Worm (Caenorhabditis elegans) whole organism, L3 larva: ENCODE data around the gene jmjd-5.
"Not testable (repeated sequence)": the region's sequence is repeated elsewhere in the genome, so short reads cannot be mapped to it uniquely, and the experiment has no call there.

Source experiments
- R02D3.7 ChIP-seq: fragments of 150-350 bp; optimal IDR thresholded peaks from 2 replicates; lab custom pipeline; 2014; ENCODE audit warnings: missing biosample characterization, missing genetic modification characterization
- ZK546.5 ChIP-seq: sonication (generic microtip); optimal IDR thresholded peaks from 2 replicates; lab custom pipeline; 2017; ENCODE audit warnings: missing biosample characterization, missing genetic modification characterization
- aly-2 ChIP-seq: fragments of 150-350 bp; optimal IDR thresholded peaks from 2 replicates; lab custom pipeline; 2014; ENCODE audit warnings: missing biosample characterization, missing genetic modification characterization
- ama-1 ChIP-seq: fragments of 150-350 bp; optimal IDR thresholded peaks from 2 replicates; lab custom pipeline; 2018
- ceh-16 ChIP-seq: sonication (generic microtip); optimal IDR thresholded peaks from 2 replicates; lab custom pipeline; 2017; ENCODE audit warnings: missing biosample characterization, missing genetic modification characterization
- ceh-28 ChIP-seq: fragments of 150-350 bp; optimal IDR thresholded peaks from 2 replicates; lab custom pipeline; 2014; ENCODE audit warnings: missing biosample characterization, missing genetic modification reagents, missing genetic modification characterization
- ceh-82 ChIP-seq: fragments of 150-350 bp; optimal IDR thresholded peaks from 2 replicates; lab custom pipeline; 2014; ENCODE audit warnings: missing biosample characterization, missing genetic modification characterization
- ceh-9 ChIP-seq: sonication (generic microtip); optimal IDR thresholded peaks from 2 replicates; lab custom pipeline; 2018; ENCODE audit warnings: missing biosample characterization, missing genetic modification characterization
- daf-12 ChIP-seq: fragments of 150-350 bp; optimal IDR thresholded peaks from 2 replicates; lab custom pipeline; 2014; ENCODE audit warnings: missing biosample characterization, missing genetic modification reagents, missing genetic modification characterization
- egl-27 ChIP-seq: sonication (generic microtip); optimal IDR thresholded peaks from 4 replicates; lab custom pipeline; 2017; ENCODE audit warnings: missing biosample characterization, missing genetic modification reagents, missing genetic modification characterization
- egl-5 ChIP-seq: fragments of 150-350 bp; optimal IDR thresholded peaks from 2 replicates; lab custom pipeline; 2017; ENCODE audit warnings: missing biosample characterization, missing genetic modification reagents, missing genetic modification characterization, inconsistent platforms
- elt-1 ChIP-seq: fragments of 150-350 bp; optimal IDR thresholded peaks from 2 replicates; lab custom pipeline; 2014; ENCODE audit warnings: missing biosample characterization, missing genetic modification characterization
- elt-2 ChIP-seq: sonication (generic microtip); optimal IDR thresholded peaks from 2 replicates; lab custom pipeline; 2016; ENCODE audit warnings: missing genetic modification reagents, mild to moderate bottlenecking, missing genetic modification characterization, missing compliant biosample characterization
- elt-3 ChIP-seq, 3 experiments: fragments of 150-350 bp in 1 of 3; sonication (generic microtip) in 2 of 3; optimal IDR thresholded peaks; 2 replicates in 2 of 3; 4 replicates in 1 of 3; lab custom pipeline; 2014 to 2017; ENCODE audit warnings: missing biosample characterization in 3 of 3, missing genetic modification characterization in 3 of 3
- eor-1 ChIP-seq, 2 experiments: fragments of 150-350 bp; optimal IDR thresholded peaks; 2 replicates each; lab custom pipeline; 2014 to 2018; ENCODE audit warnings: missing biosample characterization in 2 of 2, missing genetic modification characterization in 2 of 2
- fkh-10 ChIP-seq: sonication (generic microtip); optimal IDR thresholded peaks from 2 replicates; lab custom pipeline; 2017; ENCODE audit warnings: missing biosample characterization, missing genetic modification reagents, missing genetic modification characterization
- fkh-2 ChIP-seq: fragments of 150-350 bp; optimal IDR thresholded peaks from 2 replicates; lab custom pipeline; 2014; ENCODE audit warnings: missing biosample characterization, missing genetic modification reagents, missing genetic modification characterization
- fos-1 ChIP-seq: fragments of 150-350 bp; optimal IDR thresholded peaks from 2 replicates; lab custom pipeline; 2014; ENCODE audit warnings: missing biosample characterization, missing genetic modification characterization
- hmg-11 ChIP-seq: sonication (generic microtip); optimal IDR thresholded peaks from 2 replicates; lab custom pipeline; 2016; ENCODE audit warnings: missing genetic modification characterization, missing compliant biosample characterization
- jun-1 ChIP-seq: fragments of 150-350 bp; optimal IDR thresholded peaks from 2 replicates; lab custom pipeline; 2014; ENCODE audit warnings: missing biosample characterization, missing genetic modification reagents, missing genetic modification characterization
- lin-15B ChIP-seq: fragments of 150-350 bp; optimal IDR thresholded peaks from 2 replicates; lab custom pipeline; 2014; ENCODE audit warnings: missing biosample characterization, missing genetic modification characterization
- lin-39 ChIP-seq: fragments of 150-350 bp; optimal IDR thresholded peaks from 2 replicates; lab custom pipeline; 2018; ENCODE audit warnings: missing biosample characterization, missing genetic modification reagents, missing genetic modification characterization
- lsy-12 ChIP-seq: sonication (generic microtip); optimal IDR thresholded peaks from 2 replicates; lab custom pipeline; 2016; ENCODE audit warnings: mild to moderate bottlenecking, missing genetic modification characterization, missing compliant biosample characterization
- mdl-1 ChIP-seq: fragments of 150-350 bp; optimal IDR thresholded peaks from 2 replicates; lab custom pipeline; 2014; ENCODE audit warnings: missing biosample characterization, missing genetic modification characterization
- mml-1 ChIP-seq: fragments of 150-350 bp; sonication (generic microtip); optimal IDR thresholded peaks from 3 replicates; lab custom pipeline; 2014; ENCODE audit warnings: missing biosample characterization, missing genetic modification characterization
- nfya-1 ChIP-seq: sonication (generic microtip); optimal IDR thresholded peaks from 2 replicates; lab custom pipeline; 2017; ENCODE audit warnings: missing genetic modification characterization, mild to moderate bottlenecking, missing compliant biosample characterization, antibody characterized with exemption, moderate library complexity; ENCODE audit not compliant: insufficient read depth
- nhr-11 ChIP-seq: fragments of 150-350 bp; optimal IDR thresholded peaks from 2 replicates; lab custom pipeline; 2014; ENCODE audit warnings: missing biosample characterization, missing genetic modification characterization
- nhr-12 ChIP-seq: fragments of 150-350 bp; optimal IDR thresholded peaks from 2 replicates; lab custom pipeline; 2014; ENCODE audit warnings: missing biosample characterization, missing genetic modification characterization
- nhr-23 ChIP-seq: fragments of 150-350 bp; optimal IDR thresholded peaks from 2 replicates; lab custom pipeline; 2014; ENCODE audit warnings: missing biosample characterization, missing genetic modification reagents, missing genetic modification characterization
- nhr-237 ChIP-seq: fragments of 150-350 bp; optimal IDR thresholded peaks from 2 replicates; lab custom pipeline; 2014; ENCODE audit warnings: missing biosample characterization, missing genetic modification characterization
- nhr-25 ChIP-seq: sonication (generic microtip); optimal IDR thresholded peaks from 2 replicates; lab custom pipeline; 2017; ENCODE audit warnings: missing biosample characterization, missing genetic modification characterization
- nhr-28 ChIP-seq: fragments of 150-350 bp; optimal IDR thresholded peaks from 2 replicates; lab custom pipeline; 2014; ENCODE audit warnings: missing biosample characterization, missing genetic modification characterization
- nhr-43 ChIP-seq: sonication (generic microtip); optimal IDR thresholded peaks from 2 replicates; lab custom pipeline; 2016; ENCODE audit warnings: mild to moderate bottlenecking, missing genetic modification characterization, missing compliant biosample characterization; ENCODE audit not compliant: poor library complexity, severe bottlenecking
- nhr-67 ChIP-seq: fragments of 150-350 bp; optimal IDR thresholded peaks from 2 replicates; lab custom pipeline; 2014; ENCODE audit warnings: missing biosample characterization, missing genetic modification characterization
- nhr-76 ChIP-seq: fragments of 150-350 bp; sonication (generic microtip); optimal IDR thresholded peaks from 5 replicates; lab custom pipeline; 2014; ENCODE audit warnings: missing biosample characterization, missing genetic modification characterization
- nhr-77 ChIP-seq: fragments of 150-350 bp; optimal IDR thresholded peaks from 2 replicates; lab custom pipeline; 2014; ENCODE audit warnings: missing biosample characterization, missing genetic modification characterization
- pha-4 ChIP-seq: fragments of 150-350 bp; optimal IDR thresholded peaks from 2 replicates; lab custom pipeline; 2014; ENCODE audit warnings: missing biosample characterization, missing genetic modification reagents, missing genetic modification characterization
- pqm-1 ChIP-seq: fragments of 150-350 bp; optimal IDR thresholded peaks from 2 replicates; lab custom pipeline; 2017; ENCODE audit warnings: missing biosample characterization, missing genetic modification characterization, inconsistent platforms
- sea-2 ChIP-seq: fragments of 150-350 bp; sonication (generic microtip); optimal IDR thresholded peaks from 4 replicates; lab custom pipeline; 2014; ENCODE audit warnings: missing biosample characterization, missing genetic modification reagents, missing genetic modification characterization
- skn-1 ChIP-seq: fragments of 150-350 bp; optimal IDR thresholded peaks from 2 replicates; lab custom pipeline; 2014; ENCODE audit warnings: missing biosample characterization, missing genetic modification characterization
- snpc-4 ChIP-seq: fragments of 150-350 bp; optimal IDR thresholded peaks from 2 replicates; lab custom pipeline; 2014; ENCODE audit warnings: missing biosample characterization, missing genetic modification characterization
- tbx-2 ChIP-seq: sonication (generic microtip); optimal IDR thresholded peaks from 2 replicates; lab custom pipeline; 2016; ENCODE audit warnings: mild to moderate bottlenecking, missing genetic modification characterization, missing compliant biosample characterization
- unc-39 ChIP-seq: sonication (generic microtip); optimal IDR thresholded peaks from 4 replicates; lab custom pipeline; 2017; ENCODE audit warnings: missing biosample characterization, missing genetic modification characterization
- unc-62 ChIP-seq: fragments of 150-350 bp; sonication (generic microtip); optimal IDR thresholded peaks from 4 replicates; lab custom pipeline; 2014; ENCODE audit warnings: missing biosample characterization, missing genetic modification reagents, missing genetic modification characterization
- zag-1 ChIP-seq: fragments of 150-350 bp; optimal IDR thresholded peaks from 2 replicates; lab custom pipeline; 2014; ENCODE audit warnings: missing biosample characterization, missing genetic modification characterization
- ztf-11 ChIP-seq: fragments of 150-350 bp; optimal IDR thresholded peaks from 2 replicates; lab custom pipeline; 2014; ENCODE audit warnings: missing biosample characterization, missing genetic modification characterization
- ztf-4 ChIP-seq: fragments of 150-350 bp; optimal IDR thresholded peaks from 2 replicates; lab custom pipeline; 2014; ENCODE audit warnings: missing biosample characterization, missing genetic modification characterization

Gene jmjd-5

DNA sequence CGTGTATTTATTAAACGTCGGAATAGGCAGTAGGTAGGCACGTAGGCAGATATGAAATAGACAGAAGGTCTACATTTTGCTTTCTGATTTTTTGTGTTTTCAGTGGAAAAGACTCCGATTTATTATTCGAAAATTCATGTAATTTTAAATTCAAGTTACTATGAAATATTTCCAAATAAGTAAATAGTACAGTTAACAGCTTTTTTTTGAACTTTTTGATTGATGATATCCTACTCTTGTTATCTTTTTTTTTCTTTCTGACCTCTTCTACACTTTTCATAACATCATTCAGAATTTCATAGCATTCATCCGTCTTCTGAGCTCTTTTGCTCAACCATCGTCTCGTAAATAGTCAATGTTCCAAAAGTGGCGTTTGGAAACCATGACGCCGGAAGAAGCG lies 28.7 kb upstream of the jmjd-5 start, which contains the start of gene cdkl-1:
Gene cdkl-1 (plus strand): TSS at position 301 of the 400 bp plus-strand sequence.
- TF ChIP-seq nhr-77 (tag; lab: Kevin White, UChicago) (no peak), elt-3 (tag; optimal IDR thresholded peaks at IDR 0.05; lab: Kevin White, UChicago) (no peak), ceh-9 (tag; lab: Kevin White, UChicago) (no peak), sea-2 (GFP tag; lab: Kevin White, UChicago) (no peak), egl-27 (tag; lab: Kevin White, UChicago) (no peak)

DNA sequence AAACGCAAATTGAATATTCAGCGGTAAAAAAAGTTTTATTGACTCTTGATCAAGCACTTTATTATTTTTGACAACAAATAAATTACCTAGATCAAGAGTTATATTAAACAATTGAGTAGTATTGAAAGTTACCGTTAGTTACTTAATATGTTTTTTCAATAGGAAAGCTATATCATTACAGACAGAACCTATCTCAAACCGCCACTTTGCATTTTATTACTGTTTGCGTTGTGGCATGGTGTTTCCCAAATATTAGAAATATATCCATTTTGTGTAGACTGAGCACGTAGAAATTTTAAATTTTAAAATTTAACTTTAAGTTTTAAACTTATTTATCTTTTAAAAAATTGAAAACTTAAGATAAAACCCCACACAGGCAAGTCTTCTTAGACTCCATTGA lies 22.9 kb upstream of the jmjd-5 start:
- TF ChIP-seq nhr-12 (tag; lab: Kevin White, UChicago) = no peak

DNA sequence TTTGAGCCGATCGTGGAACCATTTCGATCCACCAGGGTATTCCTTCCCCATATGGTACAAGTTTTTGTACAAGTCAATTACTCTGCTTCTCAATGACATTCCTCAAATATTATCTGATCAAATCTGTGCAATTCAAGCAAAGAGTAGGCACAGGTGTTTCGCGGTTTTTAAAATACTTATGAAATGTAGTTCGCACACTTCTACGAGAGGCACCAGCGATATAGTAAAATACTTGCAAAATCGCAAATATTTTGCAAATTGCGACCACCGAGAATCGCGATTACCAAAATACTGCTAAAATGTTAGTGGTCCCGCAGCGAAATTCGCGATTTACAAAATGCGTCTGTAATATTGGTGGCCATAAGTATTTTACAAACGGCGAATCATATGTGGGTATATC lies 17.6 kb upstream of the jmjd-5 start, which contains the start of gene Y42A5A.5:
Gene Y42A5A.5 (minus strand): TSS at position 101 of the 400 bp plus-strand sequence.
- TF ChIP-seq nhr-25; nhr-237; eor-1 (tag; optimal IDR thresholded peaks at IDR 0.05; lab: Kevin White, UChicago): not testable (repeated sequence)

DNA sequence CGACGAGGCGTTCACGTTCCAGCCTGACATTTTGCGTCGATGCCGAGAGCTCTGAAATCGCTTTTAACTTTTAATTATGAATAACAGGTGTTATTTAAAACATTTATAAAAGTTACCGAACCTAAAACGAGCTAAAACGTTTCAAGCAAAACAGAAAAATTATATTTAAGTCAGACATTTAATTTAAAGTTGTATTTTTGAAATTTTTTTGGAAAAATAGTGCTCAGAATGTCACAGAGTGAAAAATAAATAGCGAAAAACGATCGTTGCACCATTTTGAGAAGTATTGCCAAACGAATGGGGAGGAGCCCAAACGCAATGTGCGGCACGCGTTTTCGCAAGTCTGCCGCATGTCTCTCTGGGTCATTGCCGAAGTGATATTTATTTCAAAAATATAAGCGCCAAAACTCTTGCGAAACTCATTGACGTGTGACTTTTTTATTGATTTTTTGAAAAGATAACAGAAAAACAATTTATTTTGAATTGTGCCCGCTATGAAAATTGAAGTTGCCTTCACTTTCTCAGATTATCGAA lies 14.2 kb upstream of the jmjd-5 start, which contains the start of gene erfa-3:
Gene erfa-3 (minus strand): TSS at position 51 of the 534 bp plus-strand sequence.
- TF ChIP-seq R02D3.7 = no peak
- no peak for TF ChIP-seq zag-1
- TF ChIP-seq nhr-12 (tag; lab: Kevin White, UChicago) = no peak
- TF ChIP-seq nhr-28 (tag; lab: Kevin White, UChicago) = no peak
- TF ChIP-seq fkh-10 = no peak
- no peak for TF ChIP-seq elt-1 (tag; lab: Kevin White, UChicago)
- peak; percentile 32 for TF ChIP-seq tbx-2
- TF ChIP-seq ZK546.5 (tag; lab: Kevin White, UChicago) = no peak
- TF ChIP-seq ceh-16 = no peak
- TF ChIP-seq nhr-25 = peak; percentile 55
- TF ChIP-seq eor-1 (tag; optimal IDR thresholded peaks at IDR 0.05; lab: Kevin White, UChicago) = no peak
- no peak for TF ChIP-seq mml-1 (tag; lab: Kevin White, UChicago)
- TF ChIP-seq aly-2 = no peak
- no peak for TF ChIP-seq mdl-1 (tag; lab: Kevin White, UChicago)
- TF ChIP-seq elt-2 = peak; percentile 50
- TF ChIP-seq nhr-237 = no peak
- TF ChIP-seq ama-1 (lab: Kevin White, UChicago) = no peak
- peak; percentile 51 for TF ChIP-seq nhr-23
- TF ChIP-seq nhr-76 (tag; lab: Kevin White, UChicago) = no peak
- no peak for TF ChIP-seq ceh-9 (tag; lab: Kevin White, UChicago)
- peak; percentile 68 for TF ChIP-seq egl-5 (tag; lab: Kevin White, UChicago)
- peak; percentile 56 for TF ChIP-seq nfya-1
- TF ChIP-seq skn-1 (tag; lab: Kevin White, UChicago) = peak; percentile 38
- TF ChIP-seq elt-3 (tag; optimal IDR thresholded peaks at IDR 0.05; lab: Kevin White, UChicago) = no peak
- TF ChIP-seq fkh-2 (tag; lab: Kevin White, UChicago) = no peak
- TF ChIP-seq fos-1 (tag; lab: Kevin White, UChicago) = no peak
- no peak for TF ChIP-seq egl-27 (tag; lab: Kevin White, UChicago)
- no peak for TF ChIP-seq nhr-77 (tag; lab: Kevin White, UChicago)
- TF ChIP-seq nhr-43 (tag; lab: Kevin White, UChicago) = peak; percentile 76
- TF ChIP-seq jun-1 (tag; lab: Kevin White, UChicago) = peak; percentile 19
- TF ChIP-seq pha-4 (tag; lab: Kevin White, UChicago) = peak; percentile 76
- TF ChIP-seq lin-39 = peak; percentile 57
- TF ChIP-seq snpc-4 (tag; lab: Kevin White, UChicago) = peak; percentile 69
- TF ChIP-seq pqm-1 (tag; lab: Kevin White, UChicago) = peak; percentile 12
- TF ChIP-seq nhr-67 = no peak
- peak; percentile 12 for TF ChIP-seq lsy-12 (tag; lab: Kevin White, UChicago)
- TF ChIP-seq daf-12 (tag; lab: Kevin White, UChicago) = no peak
- TF ChIP-seq unc-62 (GFP tag; lab: Kevin White, UChicago) = no peak
- peak; percentile 63 for TF ChIP-seq ceh-28 (tag; lab: Kevin White, UChicago)
- TF ChIP-seq nhr-11 = no peak
- no peak for TF ChIP-seq unc-39 (tag; lab: Kevin White, UChicago)
- TF ChIP-seq ztf-4 (tag; lab: Kevin White, UChicago) = no peak
- peak; percentile 36 for TF ChIP-seq lin-15B
- TF ChIP-seq hmg-11 (tag; lab: Kevin White, UChicago) = peak; percentile 91
- no peak for TF ChIP-seq ztf-11 (tag; lab: Kevin White, UChicago)
- TF ChIP-seq ceh-82 (tag; lab: Kevin White, UChicago) = no peak
- TF ChIP-seq sea-2 (GFP tag; lab: Kevin White, UChicago) = no peak
